Fruit fly (Drosophila melanogaster) whole organism, embryonic: ENCODE measurements around the gene CG13623.

Experiments used
- CG10209 ChIP-seq: fragments of 200-800 bp; sonication (Bioruptor generic); optimal IDR thresholded peaks from 3 replicates; lab custom pipeline; 2017; ENCODE audit warnings: missing biosample characterization, mild to moderate bottlenecking, missing genetic modification characterization, missing genetic modification reagents
- CG10431 ChIP-seq: fragments of 200-800 bp; sonication (Bioruptor generic); optimal IDR thresholded peaks from 3 replicates; lab custom pipeline; 2018; ENCODE audit warnings: missing biosample characterization, mild to moderate bottlenecking, missing genetic modification characterization
- CG11560 ChIP-seq: fragments of 200-800 bp; sonication (Bioruptor generic); IDR thresholded peaks from 3 replicates; pipeline ENCODE4 v1.3.6; 2022; ENCODE audit warnings: missing biosample characterization, missing genetic modification characterization
- CG11696 ChIP-seq: fragments of 200-800 bp; sonication (Bioruptor generic); IDR thresholded peaks from 2 replicates; pipeline ENCODE4 v1.3.6; 2022; ENCODE audit warnings: missing biosample characterization, missing genetic modification characterization
- CG12744 ChIP-seq: fragments of 200-800 bp; sonication (Bioruptor generic); optimal IDR thresholded peaks from 2 replicates; lab custom pipeline; 2016; ENCODE audit warnings: missing biosample characterization, missing genetic modification characterization
- CG14710 ChIP-seq: fragments of 200-800 bp; sonication (Bioruptor generic); optimal IDR thresholded peaks from 3 replicates; lab custom pipeline; 2019; ENCODE audit warnings: missing biosample characterization, mild to moderate bottlenecking, missing genetic modification characterization, moderate library complexity
- CG2116 ChIP-seq: fragments of 200-800 bp; sonication (Bioruptor generic); optimal IDR thresholded peaks from 3 replicates; lab custom pipeline; 2018; ENCODE audit warnings: missing biosample characterization, mild to moderate bottlenecking, missing genetic modification characterization
- CG2875 ChIP-seq: fragments of 200-800 bp; sonication (Bioruptor generic); optimal IDR thresholded peaks from 2 replicates; lab custom pipeline; 2017; ENCODE audit warnings: missing biosample characterization, mild to moderate bottlenecking, missing genetic modification characterization, missing genetic modification reagents
- CG3065 ChIP-seq: fragments of 200-800 bp; sonication (Bioruptor generic); optimal IDR thresholded peaks from 2 replicates; lab custom pipeline; 2016; ENCODE audit warnings: missing biosample characterization, missing genetic modification characterization
- CG32772 ChIP-seq: fragments of 200-800 bp; sonication (Bioruptor generic); IDR thresholded peaks from 2 replicates; pipeline ENCODE4 v1.3.6; 2022; ENCODE audit warnings: missing biosample characterization, missing genetic modification characterization
- CG33557 ChIP-seq: fragments of 200-800 bp; sonication (Bioruptor generic); optimal IDR thresholded peaks from 2 replicates; lab custom pipeline; 2019; ENCODE audit warnings: missing biosample characterization, mild to moderate bottlenecking, missing genetic modification characterization, moderate library complexity
- CG34422 ChIP-seq: fragments of 200-800 bp; sonication (Bioruptor generic); IDR thresholded peaks from 3 replicates; pipeline ENCODE4 v1.3.6; 2022; ENCODE audit warnings: missing biosample characterization, missing genetic modification characterization
- CG4730 ChIP-seq: fragments of 200-800 bp; sonication (Bioruptor generic); IDR thresholded peaks from 2 replicates; pipeline ENCODE4 v1.3.6; 2022; ENCODE audit warnings: missing biosample characterization, missing genetic modification characterization
- CG6765 ChIP-seq: fragments of 200-800 bp; sonication (Bioruptor generic); optimal IDR thresholded peaks from 3 replicates; lab custom pipeline; 2017; ENCODE audit warnings: missing biosample characterization, mild to moderate bottlenecking, missing genetic modification characterization
- CG7987 ChIP-seq: fragments of 200-800 bp; sonication (Bioruptor generic); optimal IDR thresholded peaks from 2 replicates; lab custom pipeline; 2018; ENCODE audit warnings: missing biosample characterization, mild to moderate bottlenecking, missing genetic modification characterization, moderate library complexity
- CG9932 ChIP-seq: fragments of 200-800 bp; sonication (Bioruptor generic); IDR thresholded peaks from 2 replicates; pipeline ENCODE4 v1.3.6; 2022; ENCODE audit warnings: missing biosample characterization, missing genetic modification characterization
- CrebB ChIP-seq: fragments of 200-800 bp; sonication (Bioruptor generic); optimal IDR thresholded peaks from 3 replicates; lab custom pipeline; 2018; ENCODE audit warnings: missing biosample characterization, mild to moderate bottlenecking, missing genetic modification characterization
- Doc2 ChIP-seq: fragments of 200-800 bp; sonication (Bioruptor generic); IDR thresholded peaks from 2 replicates; pipeline ENCODE4 v1.3.6; 2022; ENCODE audit warnings: missing biosample characterization, missing genetic modification characterization
- Dp ChIP-seq: fragments of 200-800 bp; sonication (Bioruptor generic); optimal IDR thresholded peaks from 2 replicates; lab custom pipeline; 2018; ENCODE audit warnings: missing biosample characterization, mild to moderate bottlenecking, missing genetic modification characterization, moderate library complexity
- Dref ChIP-seq: fragments of 200-800 bp; sonication (Bioruptor generic); IDR thresholded peaks from 2 replicates; pipeline ENCODE4 v1.3.6; 2022; ENCODE audit warnings: missing biosample characterization, missing genetic modification characterization
- Eip74EF ChIP-seq, 2 experiments: fragments of 200-800 bp in 1 of 2; fragments of >200 bp in 1 of 2; sonication (Bioruptor generic) in 1 of 2; optimal IDR thresholded peaks; 2 replicates each; lab custom pipeline; 2017 to 2019; ENCODE audit warnings: missing biosample characterization in 2 of 2, missing genetic modification characterization in 2 of 2, mild to moderate bottlenecking in 1 of 2, moderate library complexity in 1 of 2
- GATAe ChIP-seq: fragments of 200-800 bp; sonication (Bioruptor generic); conservative IDR thresholded peaks from 2 replicates; pipeline ENCODE4 v1.3.6; 2022; ENCODE audit warnings: missing biosample characterization, missing genetic modification characterization
- Gsc ChIP-seq: fragments of 200-800 bp; sonication (Bioruptor generic); IDR thresholded peaks from 2 replicates; pipeline ENCODE4 v1.3.6; 2022; ENCODE audit warnings: missing biosample characterization, missing genetic modification characterization
- Kr ChIP-seq: fragments of 200-800 bp; sonication (Bioruptor generic); optimal IDR thresholded peaks from 2 replicates; lab custom pipeline; 2017; ENCODE audit warnings: missing biosample characterization, mild to moderate bottlenecking, missing genetic modification characterization
- Neu2 ChIP-seq: fragments of 200-800 bp; sonication (Bioruptor generic); optimal IDR thresholded peaks from 3 replicates; lab custom pipeline; 2016; ENCODE audit warnings: missing biosample characterization, missing genetic modification characterization, borderline replicate concordance
- Scr ChIP-seq: fragments of 200-800 bp; sonication (Bioruptor generic); IDR thresholded peaks from 2 replicates; pipeline ENCODE4 v1.3.6; 2022; ENCODE audit warnings: missing biosample characterization, missing genetic modification characterization; ENCODE audit not compliant: partially characterized antibody
- Sox100B ChIP-seq: fragments of 200-800 bp; sonication (Bioruptor generic); optimal IDR thresholded peaks from 3 replicates; lab custom pipeline; 2018; ENCODE audit warnings: missing biosample characterization, mild to moderate bottlenecking, missing genetic modification characterization
- abd-A ChIP-seq: fragments of 200-800 bp; sonication (Bioruptor generic); optimal IDR thresholded peaks from 3 replicates; lab custom pipeline; 2019; ENCODE audit warnings: missing biosample characterization, mild to moderate bottlenecking, missing genetic modification characterization, moderate library complexity
- az2 ChIP-seq: fragments of 200-800 bp; sonication (Bioruptor generic); optimal IDR thresholded peaks from 3 replicates; lab custom pipeline; 2016; ENCODE audit warnings: missing biosample characterization, missing genetic modification characterization
- bbx ChIP-seq: fragments of 200-800 bp; sonication (Bioruptor generic); IDR thresholded peaks from 2 replicates; pipeline ENCODE4 v1.3.6; 2022; ENCODE audit warnings: missing biosample characterization, missing genetic modification characterization; ENCODE audit not compliant: partially characterized antibody
- bowl ChIP-seq: fragments of 200-800 bp; sonication (Bioruptor generic); IDR thresholded peaks from 2 replicates; pipeline ENCODE4 v1.3.6; 2022; ENCODE audit warnings: missing biosample characterization, missing genetic modification characterization
- bsh ChIP-seq, 2 experiments: fragments of 200-800 bp; sonication (Bioruptor generic); optimal IDR thresholded peaks; 2 replicates each; lab custom pipeline; 2017 to 2018; ENCODE audit warnings: mild to moderate bottlenecking in 2 of 2, missing biosample characterization in 2 of 2, missing genetic modification characterization in 2 of 2, moderate library complexity in 1 of 2
- danr ChIP-seq: fragments of 200-800 bp; sonication (Bioruptor generic); IDR thresholded peaks from 2 replicates; pipeline ENCODE4 v1.3.6; 2022; ENCODE audit warnings: missing biosample characterization, missing genetic modification characterization
- dmrt99B ChIP-seq: fragments of 200-800 bp; sonication (Bioruptor generic); optimal IDR thresholded peaks from 2 replicates; lab custom pipeline; 2018; ENCODE audit warnings: missing biosample characterization, mild to moderate bottlenecking, missing genetic modification characterization, moderate library complexity
- ems ChIP-seq: fragments of 200-800 bp; sonication (Bioruptor generic); optimal IDR thresholded peaks from 3 replicates; lab custom pipeline; 2016; ENCODE audit warnings: missing biosample characterization, missing genetic modification characterization
- en ChIP-seq: fragments of 200-800 bp; sonication (Bioruptor generic); optimal IDR thresholded peaks from 2 replicates; lab custom pipeline; 2016; ENCODE audit warnings: missing biosample characterization, missing genetic modification characterization
- esg ChIP-seq: fragments of 200-800 bp; sonication (Bioruptor generic); conservative IDR thresholded peaks from 2 replicates; pipeline ENCODE4 v1.3.6; 2022; ENCODE audit warnings: missing biosample characterization, missing genetic modification characterization
- ewg ChIP-seq: fragments of 200-800 bp; sonication (Bioruptor generic); optimal IDR thresholded peaks from 3 replicates; lab custom pipeline; 2017; ENCODE audit warnings: mild to moderate bottlenecking, missing biosample characterization, missing genetic modification reagents, missing genetic modification characterization
- her ChIP-seq: fragments of 200-800 bp; sonication (Bioruptor generic); optimal IDR thresholded peaks from 2 replicates; lab custom pipeline; 2016; ENCODE audit warnings: missing biosample characterization, missing genetic modification characterization
- jing ChIP-seq: fragments of 200-800 bp; sonication (Bioruptor generic); optimal IDR thresholded peaks from 2 replicates; lab custom pipeline; 2018; ENCODE audit warnings: missing biosample characterization, mild to moderate bottlenecking, missing genetic modification characterization
- mam ChIP-seq: fragments of 200-800 bp; sonication (Bioruptor generic); optimal IDR thresholded peaks from 3 replicates; lab custom pipeline; 2016; ENCODE audit warnings: missing biosample characterization, missing genetic modification characterization
- mirr ChIP-seq: fragments of 200-800 bp; sonication (Bioruptor generic); optimal IDR thresholded peaks from 3 replicates; lab custom pipeline; 2018; ENCODE audit warnings: missing biosample characterization, mild to moderate bottlenecking, missing genetic modification characterization
- org-1 ChIP-seq: fragments of 200-800 bp; sonication (Bioruptor generic); optimal IDR thresholded peaks from 2 replicates; lab custom pipeline; 2017; ENCODE audit warnings: missing biosample characterization, missing genetic modification characterization
- pzg ChIP-seq: fragments of 200-800 bp; sonication (Bioruptor generic); optimal IDR thresholded peaks from 3 replicates; lab custom pipeline; 2018; ENCODE audit warnings: missing biosample characterization, mild to moderate bottlenecking, missing genetic modification characterization, moderate library complexity
- row ChIP-seq: fragments of 200-800 bp; sonication (Bioruptor generic); IDR thresholded peaks from 3 replicates; pipeline ENCODE4 v1.3.6; 2022; ENCODE audit warnings: missing biosample characterization, missing genetic modification characterization
- seq ChIP-seq: fragments of 200-800 bp; sonication (Bioruptor generic); IDR thresholded peaks from 2 replicates; pipeline ENCODE4 v1.3.6; 2022; ENCODE audit warnings: missing biosample characterization, missing genetic modification characterization
- so ChIP-seq: fragments of 200-800 bp; sonication (Bioruptor generic); IDR thresholded peaks from 3 replicates; pipeline ENCODE4 v1.3.6; 2022; ENCODE audit warnings: missing biosample characterization, missing genetic modification characterization
- trh ChIP-seq: fragments of 200-800 bp; sonication (Bioruptor generic); optimal IDR thresholded peaks from 2 replicates; lab custom pipeline; 2016; ENCODE audit warnings: missing biosample characterization, missing genetic modification characterization
- twi ChIP-seq: fragments of 200-800 bp; optimal IDR thresholded peaks from 2 replicates; lab custom pipeline; 2019; ENCODE audit warnings: missing biosample characterization, mild to moderate bottlenecking, missing genetic modification characterization, moderate library complexity
- wor ChIP-seq: fragments of 200-800 bp; sonication (Bioruptor generic); IDR thresholded peaks from 2 replicates; pipeline ENCODE4 v1.3.6; 2022; ENCODE audit warnings: missing biosample characterization, missing genetic modification characterization

Gene CG13623

DNA sequence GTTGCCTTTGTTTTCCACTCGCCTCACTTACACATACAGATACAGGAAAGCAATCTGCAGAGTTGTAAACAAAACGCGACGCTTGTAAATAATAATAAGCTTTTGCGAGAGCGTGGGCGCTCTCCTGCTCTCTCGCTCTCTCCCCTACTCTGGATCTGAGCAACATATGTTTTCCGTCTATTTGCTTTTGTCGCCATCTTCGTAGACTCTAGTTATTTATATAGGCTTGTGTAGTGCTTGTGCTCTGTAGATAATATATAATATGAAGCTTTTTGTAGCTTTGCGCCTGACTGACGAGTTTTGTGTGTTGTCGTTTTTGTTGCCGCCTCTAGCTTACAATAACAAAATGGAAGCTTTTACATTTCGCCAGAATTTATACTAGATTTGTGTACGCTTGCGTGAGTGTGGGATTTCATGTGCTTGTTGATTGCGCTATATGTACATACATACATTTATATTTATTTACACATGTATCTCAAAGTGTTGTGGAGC, 35.4 kb upstream of the CG13623 start (continued):
- TF ChIP-seq dmrt99B (tag; lab: Kevin White, UChicago) (peak; percentile 43), CG2875 (GFP tag; lab: Kevin White, UChicago) (peak; percentile 39), CG7987 (GFP tag; lab: Kevin White, UChicago) (peak; percentile 88), Dref (GFP tag; lab: Robert Waterston, UW) (no peak), Sox100B (peak; percentile 37), jing (GFP tag; lab: Kevin White, UChicago) (no peak), so (GFP tag; lab: Robert Waterston, UW) (peak; percentile 89; the same call in 2 of the 3 replicates), esg (GFP tag; lab: Robert Waterston, UW) (no peak), CG34422 (GFP tag; lab: Robert Waterston, UW) (peak; percentile 60; the same call in 1 of the 3 replicates), CG10431 (GFP tag; lab: Kevin White, UChicago) (peak; percentile 78), GATAe (GFP tag; lab: Robert Waterston, UW) (no peak), ems (GFP tag; lab: Kevin White, UChicago) (no peak), CG9932 (no peak), her (GFP tag; lab: Kevin White, UChicago) (no peak), pzg (no peak), bsh (GFP tag; optimal IDR thresholded peaks at IDR 0.05; lab: Kevin White, UChicago) (peak; percentile 45 to 55), Gsc (GFP tag; lab: Robert Waterston, UW) (no peak), CG3065 (GFP tag; lab: Kevin White, UChicago) (no peak), az2 (GFP tag; lab: Kevin White, UChicago) (no peak), Scr (GFP tag; lab: Robert Waterston, UW) (peak; percentile 17; the same call in 1 of the 2 replicates), twi (tag; lab: Kevin White, UChicago) (peak; percentile 66), abd-A (tag; lab: Kevin White, UChicago) (peak; percentile 99), Dp (GFP tag; lab: Kevin White, UChicago) (peak; percentile 8), CG6765 (peak; percentile 69), CG4730 (GFP tag; lab: Robert Waterston, UW) (no peak; the same call in 1 of the 2 replicates), Doc2 (GFP tag; lab: Robert Waterston, UW) (no peak), CG11696 (GFP tag; lab: Robert Waterston, UW) (no peak), CG14710 (tag; lab: Kevin White, UChicago) (peak; percentile 4), CrebB (tag; lab: Kevin White, UChicago) (peak; percentile 81), danr (no peak), CG2116 (GFP tag; lab: Kevin White, UChicago) (peak; percentile 43), CG12744 (peak; percentile 19), wor (GFP tag; lab: Robert Waterston, UW) (no peak), bbx (GFP tag; lab: Robert Waterston, UW) (no peak), bowl (no peak), Kr (no peak), CG11560 (tag; lab: Robert Waterston, UW) (no peak), en (GFP tag; lab: Kevin White, UChicago) (no peak), row (GFP tag; lab: Robert Waterston, UW) (peak; percentile 27; the same call in 1 of the 3 replicates), CG32772 (GFP tag; lab: Robert Waterston, UW) (no peak), Neu2 (GFP tag; lab: Kevin White, UChicago) (no peak), org-1 (GFP tag; lab: Kevin White, UChicago) (peak; percentile 39), trh (peak; percentile 16), mam (GFP tag; lab: Kevin White, UChicago) (no peak), CG10209 (GFP tag; lab: Kevin White, UChicago) (peak; percentile 53), Eip74EF (GFP tag; optimal IDR thresholded peaks at IDR 0.05; lab: Kevin White, UChicago) (peak in 1 of 2 experiments; percentile 85), CG33557 (GFP tag; lab: Kevin White, UChicago) (peak; percentile 40), mirr (peak; percentile 93), ewg (GFP tag; lab: Kevin White, UChicago) (peak; percentile 58), seq (GFP tag; lab: Robert Waterston, UW) (peak; percentile 69; the same call in 1 of the 2 replicates)
